Worm (Caenorhabditis elegans) whole organism, L3 larva: ENCODE results near the gene cnc-5.
A peak's percentile ranks its signal among the peaks of the same experiment; 100 is the strongest.

ENCODE experiments used
- R02D3.7 ChIP-seq: fragments of 150-350 bp; optimal IDR thresholded peaks from 2 replicates; lab custom pipeline; 2014; ENCODE audit warnings: missing biosample characterization, missing genetic modification characterization
- ZK546.5 ChIP-seq: sonication (generic microtip); optimal IDR thresholded peaks from 2 replicates; lab custom pipeline; 2017; ENCODE audit warnings: missing biosample characterization, missing genetic modification characterization
- aly-2 ChIP-seq: fragments of 150-350 bp; optimal IDR thresholded peaks from 2 replicates; lab custom pipeline; 2014; ENCODE audit warnings: missing biosample characterization, missing genetic modification characterization
- ama-1 ChIP-seq: fragments of 150-350 bp; optimal IDR thresholded peaks from 2 replicates; lab custom pipeline; 2018
- ceh-16 ChIP-seq: sonication (generic microtip); optimal IDR thresholded peaks from 2 replicates; lab custom pipeline; 2017; ENCODE audit warnings: missing biosample characterization, missing genetic modification characterization
- ceh-82 ChIP-seq: fragments of 150-350 bp; optimal IDR thresholded peaks from 2 replicates; lab custom pipeline; 2014; ENCODE audit warnings: missing biosample characterization, missing genetic modification characterization
- ceh-9 ChIP-seq: sonication (generic microtip); optimal IDR thresholded peaks from 2 replicates; lab custom pipeline; 2018; ENCODE audit warnings: missing biosample characterization, missing genetic modification characterization
- egl-5 ChIP-seq: fragments of 150-350 bp; optimal IDR thresholded peaks from 2 replicates; lab custom pipeline; 2017; ENCODE audit warnings: missing biosample characterization, missing genetic modification reagents, missing genetic modification characterization, inconsistent platforms
- elt-1 ChIP-seq: fragments of 150-350 bp; optimal IDR thresholded peaks from 2 replicates; lab custom pipeline; 2014; ENCODE audit warnings: missing biosample characterization, missing genetic modification characterization
- elt-2 ChIP-seq: sonication (generic microtip); optimal IDR thresholded peaks from 2 replicates; lab custom pipeline; 2016; ENCODE audit warnings: missing genetic modification reagents, mild to moderate bottlenecking, missing genetic modification characterization, missing compliant biosample characterization
- elt-3 ChIP-seq, 3 experiments: fragments of 150-350 bp in 1 of 3; sonication (generic microtip) in 2 of 3; optimal IDR thresholded peaks; 2 replicates in 2 of 3; 4 replicates in 1 of 3; lab custom pipeline; 2014 to 2017; ENCODE audit warnings: missing biosample characterization in 3 of 3, missing genetic modification characterization in 3 of 3
- eor-1 ChIP-seq, 2 experiments: fragments of 150-350 bp; optimal IDR thresholded peaks; 2 replicates each; lab custom pipeline; 2014 to 2018; ENCODE audit warnings: missing biosample characterization in 2 of 2, missing genetic modification characterization in 2 of 2
- fkh-10 ChIP-seq: sonication (generic microtip); optimal IDR thresholded peaks from 2 replicates; lab custom pipeline; 2017; ENCODE audit warnings: missing biosample characterization, missing genetic modification reagents, missing genetic modification characterization
- hmg-11 ChIP-seq: sonication (generic microtip); optimal IDR thresholded peaks from 2 replicates; lab custom pipeline; 2016; ENCODE audit warnings: missing genetic modification characterization, missing compliant biosample characterization
- jun-1 ChIP-seq: fragments of 150-350 bp; optimal IDR thresholded peaks from 2 replicates; lab custom pipeline; 2014; ENCODE audit warnings: missing biosample characterization, missing genetic modification reagents, missing genetic modification characterization
- lin-15B ChIP-seq: fragments of 150-350 bp; optimal IDR thresholded peaks from 2 replicates; lab custom pipeline; 2014; ENCODE audit warnings: missing biosample characterization, missing genetic modification characterization
- lin-39 ChIP-seq: fragments of 150-350 bp; optimal IDR thresholded peaks from 2 replicates; lab custom pipeline; 2018; ENCODE audit warnings: missing biosample characterization, missing genetic modification reagents, missing genetic modification characterization
- lsy-12 ChIP-seq: sonication (generic microtip); optimal IDR thresholded peaks from 2 replicates; lab custom pipeline; 2016; ENCODE audit warnings: mild to moderate bottlenecking, missing genetic modification characterization, missing compliant biosample characterization
- mdl-1 ChIP-seq: fragments of 150-350 bp; optimal IDR thresholded peaks from 2 replicates; lab custom pipeline; 2014; ENCODE audit warnings: missing biosample characterization, missing genetic modification characterization
- nfya-1 ChIP-seq: sonication (generic microtip); optimal IDR thresholded peaks from 2 replicates; lab custom pipeline; 2017; ENCODE audit warnings: missing genetic modification characterization, mild to moderate bottlenecking, missing compliant biosample characterization, antibody characterized with exemption, moderate library complexity; ENCODE audit not compliant: insufficient read depth
- nhr-11 ChIP-seq: fragments of 150-350 bp; optimal IDR thresholded peaks from 2 replicates; lab custom pipeline; 2014; ENCODE audit warnings: missing biosample characterization, missing genetic modification characterization
- nhr-12 ChIP-seq: fragments of 150-350 bp; optimal IDR thresholded peaks from 2 replicates; lab custom pipeline; 2014; ENCODE audit warnings: missing biosample characterization, missing genetic modification characterization
- nhr-23 ChIP-seq: fragments of 150-350 bp; optimal IDR thresholded peaks from 2 replicates; lab custom pipeline; 2014; ENCODE audit warnings: missing biosample characterization, missing genetic modification reagents, missing genetic modification characterization
- nhr-237 ChIP-seq: fragments of 150-350 bp; optimal IDR thresholded peaks from 2 replicates; lab custom pipeline; 2014; ENCODE audit warnings: missing biosample characterization, missing genetic modification characterization
- nhr-25 ChIP-seq: sonication (generic microtip); optimal IDR thresholded peaks from 2 replicates; lab custom pipeline; 2017; ENCODE audit warnings: missing biosample characterization, missing genetic modification characterization
- nhr-28 ChIP-seq: fragments of 150-350 bp; optimal IDR thresholded peaks from 2 replicates; lab custom pipeline; 2014; ENCODE audit warnings: missing biosample characterization, missing genetic modification characterization
- nhr-43 ChIP-seq: sonication (generic microtip); optimal IDR thresholded peaks from 2 replicates; lab custom pipeline; 2016; ENCODE audit warnings: mild to moderate bottlenecking, missing genetic modification characterization, missing compliant biosample characterization; ENCODE audit not compliant: poor library complexity, severe bottlenecking
- nhr-67 ChIP-seq: fragments of 150-350 bp; optimal IDR thresholded peaks from 2 replicates; lab custom pipeline; 2014; ENCODE audit warnings: missing biosample characterization, missing genetic modification characterization
- nhr-76 ChIP-seq: fragments of 150-350 bp; sonication (generic microtip); optimal IDR thresholded peaks from 5 replicates; lab custom pipeline; 2014; ENCODE audit warnings: missing biosample characterization, missing genetic modification characterization
- nhr-77 ChIP-seq: fragments of 150-350 bp; optimal IDR thresholded peaks from 2 replicates; lab custom pipeline; 2014; ENCODE audit warnings: missing biosample characterization, missing genetic modification characterization
- pqm-1 ChIP-seq: fragments of 150-350 bp; optimal IDR thresholded peaks from 2 replicates; lab custom pipeline; 2017; ENCODE audit warnings: missing biosample characterization, missing genetic modification characterization, inconsistent platforms
- sea-2 ChIP-seq: fragments of 150-350 bp; sonication (generic microtip); optimal IDR thresholded peaks from 4 replicates; lab custom pipeline; 2014; ENCODE audit warnings: missing biosample characterization, missing genetic modification reagents, missing genetic modification characterization
- skn-1 ChIP-seq: fragments of 150-350 bp; optimal IDR thresholded peaks from 2 replicates; lab custom pipeline; 2014; ENCODE audit warnings: missing biosample characterization, missing genetic modification characterization
- snpc-4 ChIP-seq: fragments of 150-350 bp; optimal IDR thresholded peaks from 2 replicates; lab custom pipeline; 2014; ENCODE audit warnings: missing biosample characterization, missing genetic modification characterization
- tbx-2 ChIP-seq: sonication (generic microtip); optimal IDR thresholded peaks from 2 replicates; lab custom pipeline; 2016; ENCODE audit warnings: mild to moderate bottlenecking, missing genetic modification characterization, missing compliant biosample characterization
- unc-39 ChIP-seq: sonication (generic microtip); optimal IDR thresholded peaks from 4 replicates; lab custom pipeline; 2017; ENCODE audit warnings: missing biosample characterization, missing genetic modification characterization
- zag-1 ChIP-seq: fragments of 150-350 bp; optimal IDR thresholded peaks from 2 replicates; lab custom pipeline; 2014; ENCODE audit warnings: missing biosample characterization, missing genetic modification characterization

Gene cnc-5

ce11 chrV:1433419-1433765 lies 11.8 kb upstream of the cnc-5 start:
- TF ChIP-seq nhr-12 (tag; lab: Kevin White, UChicago) (no peak), ceh-16 (no peak), nhr-67 (tag; lab: Kevin White, UChicago) (no peak), unc-39 (tag; lab: Kevin White, UChicago) (no peak), ZK546.5 (no peak), sea-2 (GFP tag; lab: Kevin White, UChicago) (no peak), nhr-28 (tag; lab: Kevin White, UChicago) (no peak), aly-2 (tag; lab: Kevin White, UChicago) (no peak), pqm-1 (no peak), elt-1 (tag; lab: Kevin White, UChicago) (no peak), nhr-237 (tag; lab: Kevin White, UChicago) (no peak), nhr-76 (tag; lab: Kevin White, UChicago) (no peak), nfya-1 (tag; lab: Kevin White, UChicago) (no peak), nhr-25 (no peak), tbx-2 (no peak)

- no peak for TF ChIP-seq elt-1 (tag; lab: Kevin White, UChicago)
- TF ChIP-seq skn-1 = no peak
- no peak for TF ChIP-seq lin-15B (tag; lab: Kevin White, UChicago)
- no peak for TF ChIP-seq lsy-12 (tag; lab: Kevin White, UChicago)
- no peak for TF ChIP-seq snpc-4 (tag; lab: Kevin White, UChicago)
- no peak for TF ChIP-seq jun-1
- TF ChIP-seq ama-1 = no peak
- TF ChIP-seq, all 47 proteins: peak for 0
Measured at ce11 chrV:1434398-1434797, 10.8 kb upstream of the cnc-5 start.

- TF ChIP-seq nhr-43 (tag; lab: Kevin White, UChicago) = no peak
- TF ChIP-seq hmg-11 (tag; lab: Kevin White, UChicago) = no peak
- TF ChIP-seq nhr-67 (tag; lab: Kevin White, UChicago) = no peak
- TF ChIP-seq eor-1 (tag; optimal IDR thresholded peaks at IDR 0.05; lab: Kevin White, UChicago) = no peak
- TF ChIP-seq elt-3 (tag; optimal IDR thresholded peaks at IDR 0.05; lab: Kevin White, UChicago) = no peak
- TF ChIP-seq nhr-28 (tag; lab: Kevin White, UChicago) = no peak
Measured at ce11 chrV:1435106-1435505, 10.1 kb upstream of the cnc-5 start.

- TF ChIP-seq fkh-10 (GFP tag; lab: Kevin White, UChicago) = no peak
- peak; percentile 40 for TF ChIP-seq nhr-23 (tag; lab: Kevin White, UChicago)
- TF ChIP-seq pqm-1 = no peak
- no peak for TF ChIP-seq nhr-67 (tag; lab: Kevin White, UChicago)
- no peak for TF ChIP-seq eor-1 (tag; optimal IDR thresholded peaks at IDR 0.05; lab: Kevin White, UChicago)
- no peak for TF ChIP-seq elt-3 (tag; optimal IDR thresholded peaks at IDR 0.05; lab: Kevin White, UChicago)
- TF ChIP-seq R02D3.7 = no peak
Measured at ce11 chrV:1438205-1438604, 7.0 kb upstream of the cnc-5 start.

- TF ChIP-seq nhr-43 (tag; lab: Kevin White, UChicago) = peak; percentile 62
- TF ChIP-seq nhr-23 (tag; lab: Kevin White, UChicago) = peak; percentile 12
- no peak for TF ChIP-seq jun-1
- TF ChIP-seq lin-39 = no peak
- no peak for TF ChIP-seq ceh-82 (tag; lab: Kevin White, UChicago)
Measured at ce11 chrV:1438832-1439231, 6.3 kb upstream of the cnc-5 start, which contains the start of gene R09B5.11. Gene R09B5.11 (plus strand): TSS chrV:1439205.

ce11 chrV:1442042-1442441 lies 3.1 kb upstream of the cnc-5 start, which contains the start of gene cnc-11:
Gene cnc-11 (plus strand): TSS chrV:1442342.
- TF ChIP-seq jun-1 (no peak), nhr-77 (tag; lab: Kevin White, UChicago) (no peak), unc-39 (tag; lab: Kevin White, UChicago) (no peak), mdl-1 (tag; lab: Kevin White, UChicago) (no peak), nhr-11 (no peak), zag-1 (tag; lab: Kevin White, UChicago) (no peak), elt-2 (tag; lab: Kevin White, UChicago) (no peak), elt-1 (tag; lab: Kevin White, UChicago) (no peak), eor-1 (tag; optimal IDR thresholded peaks at IDR 0.05; lab: Kevin White, UChicago) (no peak), ceh-9 (no peak), nhr-25 (no peak), egl-5 (tag; lab: Kevin White, UChicago) (no peak)
